Worm (Caenorhabditis elegans) whole organism, L2 larva: ENCODE measurements around the gene F46B6.2.

Source experiments
- F13H6.1 ChIP-seq: sonication (generic microtip); optimal IDR thresholded peaks from 2 replicates; lab custom pipeline; 2016; ENCODE audit warnings: missing genetic modification characterization, missing compliant biosample characterization
- ZK546.5 ChIP-seq: sonication (generic microtip); optimal IDR thresholded peaks from 2 replicates; lab custom pipeline; 2017; ENCODE audit warnings: missing biosample characterization, missing genetic modification characterization
- aly-2 ChIP-seq: fragments of 150-350 bp; optimal IDR thresholded peaks from 2 replicates; lab custom pipeline; 2014; ENCODE audit warnings: missing biosample characterization, missing genetic modification characterization
- ama-1 ChIP-seq: fragments of 150-350 bp; optimal IDR thresholded peaks from 2 replicates; lab custom pipeline; 2018; ENCODE audit warnings: inconsistent platforms
- blmp-1 ChIP-seq: sonication (generic microtip); optimal IDR thresholded peaks from 2 replicates; lab custom pipeline; 2017; ENCODE audit warnings: missing genetic modification characterization, mild to moderate bottlenecking, missing compliant biosample characterization, antibody characterized with exemption, moderate library complexity; ENCODE audit not compliant: insufficient read depth
- ceh-16 ChIP-seq: fragments of 150-350 bp; optimal IDR thresholded peaks from 2 replicates; lab custom pipeline; 2014; ENCODE audit warnings: missing biosample characterization, missing genetic modification characterization
- ceh-82 ChIP-seq: fragments of 150-350 bp; optimal IDR thresholded peaks from 2 replicates; lab custom pipeline; 2014; ENCODE audit warnings: missing biosample characterization, missing genetic modification characterization
- crh-2 ChIP-seq: sonication (generic microtip); optimal IDR thresholded peaks from 2 replicates; lab custom pipeline; 2017; ENCODE audit warnings: missing biosample characterization, missing genetic modification characterization
- dmd-4 ChIP-seq: sonication (generic microtip); optimal IDR thresholded peaks from 2 replicates; lab custom pipeline; 2017; ENCODE audit warnings: missing biosample characterization, missing genetic modification characterization
- egl-27 ChIP-seq: sonication (generic microtip); optimal IDR thresholded peaks from 3 replicates; lab custom pipeline; 2017; ENCODE audit warnings: missing biosample characterization, missing genetic modification reagents, missing genetic modification characterization
- elt-1 ChIP-seq: fragments of 150-350 bp; optimal IDR thresholded peaks from 2 replicates; lab custom pipeline; 2014; ENCODE audit warnings: missing biosample characterization, missing genetic modification characterization
- elt-3 ChIP-seq: sonication (generic microtip); optimal IDR thresholded peaks from 2 replicates; lab custom pipeline; 2017; ENCODE audit warnings: missing biosample characterization, missing genetic modification characterization
- gmeb-1 ChIP-seq: fragments of 150-350 bp; optimal IDR thresholded peaks from 2 replicates; lab custom pipeline; 2014; ENCODE audit warnings: missing biosample characterization, missing genetic modification characterization
- lin-11 ChIP-seq: fragments of 150-350 bp; sonication (generic microtip); optimal IDR thresholded peaks from 2 replicates; lab custom pipeline; 2014; ENCODE audit warnings: missing biosample characterization, missing genetic modification characterization, inconsistent platforms, mixed read lengths
- lin-13 ChIP-seq: fragments of 150-350 bp; optimal IDR thresholded peaks from 2 replicates; lab custom pipeline; 2014; ENCODE audit warnings: missing biosample characterization, missing genetic modification reagents, missing genetic modification characterization
- lin-39 ChIP-seq: fragments of 150-350 bp; optimal IDR thresholded peaks from 2 replicates; lab custom pipeline; 2014; ENCODE audit warnings: missing biosample characterization, missing genetic modification reagents, missing genetic modification characterization
- lsy-2 ChIP-seq, 2 experiments: fragments of 150-350 bp in 1 of 2; sonication (generic microtip) in 1 of 2; optimal IDR thresholded peaks; 2 replicates each; lab custom pipeline; 2014 to 2017; ENCODE audit warnings: missing biosample characterization in 2 of 2, missing genetic modification characterization in 2 of 2
- mab-5 ChIP-seq: fragments of 150-350 bp; optimal IDR thresholded peaks from 2 replicates; lab custom pipeline; 2014; ENCODE audit warnings: missing biosample characterization, missing genetic modification characterization
- nhr-10 ChIP-seq: sonication (generic microtip); optimal IDR thresholded peaks from 2 replicates; lab custom pipeline; 2017; ENCODE audit warnings: missing biosample characterization, missing genetic modification characterization
- nhr-129 ChIP-seq: fragments of 150-350 bp; optimal IDR thresholded peaks from 2 replicates; lab custom pipeline; 2014; ENCODE audit warnings: missing biosample characterization, missing genetic modification characterization
- nhr-21 ChIP-seq: fragments of 150-350 bp; optimal IDR thresholded peaks from 2 replicates; lab custom pipeline; 2014; ENCODE audit warnings: missing biosample characterization, missing genetic modification characterization
- nhr-23 ChIP-seq: fragments of 150-350 bp; optimal IDR thresholded peaks from 2 replicates; lab custom pipeline; 2014; ENCODE audit warnings: missing biosample characterization, missing genetic modification reagents, missing genetic modification characterization
- nhr-237 ChIP-seq: fragments of 150-350 bp; optimal IDR thresholded peaks from 2 replicates; lab custom pipeline; 2014; ENCODE audit warnings: missing biosample characterization, missing genetic modification characterization
- nhr-25 ChIP-seq: fragments of 150-350 bp; sonication (generic microtip); optimal IDR thresholded peaks from 3 replicates; lab custom pipeline; 2014; ENCODE audit warnings: missing biosample characterization, missing genetic modification characterization
- nhr-6 ChIP-seq: fragments of 150-350 bp; optimal IDR thresholded peaks from 2 replicates; lab custom pipeline; 2014; ENCODE audit warnings: missing biosample characterization, missing genetic modification characterization
- nhr-77 ChIP-seq: fragments of 150-350 bp; optimal IDR thresholded peaks from 2 replicates; lab custom pipeline; 2014; ENCODE audit warnings: missing biosample characterization, missing genetic modification characterization
- peb-1 ChIP-seq: fragments of 150-350 bp; optimal IDR thresholded peaks from 2 replicates; lab custom pipeline; 2014; ENCODE audit warnings: missing biosample characterization, missing genetic modification characterization
- sem-4 ChIP-seq: fragments of 150-350 bp; optimal IDR thresholded peaks from 2 replicates; lab custom pipeline; 2014; ENCODE audit warnings: missing biosample characterization, missing genetic modification reagents, missing genetic modification characterization
- skn-1 ChIP-seq: sonication (generic microtip); optimal IDR thresholded peaks from 2 replicates; lab custom pipeline; 2017; ENCODE audit warnings: missing biosample characterization, missing genetic modification characterization
- sma-3 ChIP-seq: sonication (generic microtip); optimal IDR thresholded peaks from 2 replicates; lab custom pipeline; 2016; ENCODE audit warnings: missing genetic modification reagents, missing genetic modification characterization, missing compliant biosample characterization
- snpc-4 ChIP-seq: fragments of 150-350 bp; optimal IDR thresholded peaks from 2 replicates; lab custom pipeline; 2014; ENCODE audit warnings: missing biosample characterization, missing genetic modification characterization
- unc-39 ChIP-seq: fragments of 150-350 bp; optimal IDR thresholded peaks from 2 replicates; lab custom pipeline; 2014; ENCODE audit warnings: missing biosample characterization, missing genetic modification characterization
- unc-62 ChIP-seq: fragments of 150-350 bp; optimal IDR thresholded peaks from 2 replicates; lab custom pipeline; 2014; ENCODE audit warnings: missing biosample characterization, missing genetic modification reagents, missing genetic modification characterization
- ztf-11 ChIP-seq: sonication (generic microtip); optimal IDR thresholded peaks from 2 replicates; lab custom pipeline; 2017; ENCODE audit warnings: missing biosample characterization, missing genetic modification characterization
- ztf-4 ChIP-seq: fragments of 150-350 bp; optimal IDR thresholded peaks from 2 replicates; lab custom pipeline; 2014; ENCODE audit warnings: missing biosample characterization, missing genetic modification characterization

Gene F46B6.2

DNA sequence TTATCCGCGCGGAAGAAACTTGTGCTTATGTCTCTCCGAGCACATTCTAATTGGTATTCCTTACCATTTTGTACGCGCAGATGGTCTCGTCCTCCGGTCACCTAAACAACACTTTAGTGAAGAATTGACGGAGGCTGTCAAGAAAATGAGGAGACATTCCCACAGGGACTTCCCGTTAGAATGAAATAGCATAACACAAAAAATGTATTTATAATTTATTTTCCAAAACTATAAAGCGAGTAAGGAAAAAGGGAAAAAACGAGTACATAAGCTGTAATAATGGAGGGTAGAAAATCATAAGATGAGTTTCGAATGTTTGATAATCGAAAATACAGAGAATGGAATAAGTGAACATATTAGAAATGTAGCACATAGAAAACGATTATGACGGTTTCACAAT lies 3.6 kb downstream of the F46B6.2 start, which contains the start of gene F46B6.12:
F46B6.12 (minus strand) TSS at position 101 of the 400 bp plus-strand sequence.
- no peak for TF ChIP-seq nhr-237 (tag; lab: Kevin White, UChicago)
- no peak for TF ChIP-seq unc-39
- no peak for TF ChIP-seq F13H6.1 (tag; lab: Kevin White, UChicago)
- no peak for TF ChIP-seq dmd-4 (tag; lab: Kevin White, UChicago)
- no peak for TF ChIP-seq ama-1 (lab: Kevin White, UChicago)

DNA sequence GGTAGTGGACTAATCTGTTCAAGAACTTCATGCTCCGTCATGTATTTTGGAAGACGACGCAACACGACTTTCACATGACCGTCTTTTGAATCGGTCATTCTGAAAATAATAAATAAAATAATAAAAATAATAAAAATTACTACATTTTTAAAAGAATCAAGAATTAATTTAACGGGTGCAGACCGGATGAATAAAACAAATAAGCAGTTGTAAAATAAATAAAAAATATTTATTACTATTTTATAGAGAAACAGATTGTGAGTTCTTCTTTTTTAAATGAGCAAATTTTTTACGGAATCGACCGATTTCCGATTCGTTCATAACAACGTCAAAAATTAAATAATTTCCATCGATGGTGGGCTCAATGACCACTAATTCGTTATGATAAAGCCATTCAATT lies 5.6 kb downstream of the F46B6.2 start, which contains the start of gene smg-4:
smg-4 (minus strand) TSS at position 101 of the 400 bp plus-strand sequence.
- TF ChIP-seq unc-62 (GFP tag; lab: Kevin White, UChicago) (no peak), nhr-10 (tag; lab: Kevin White, UChicago) (no peak), sma-3 (GFP tag; lab: Kevin White, UChicago) (no peak), nhr-6 (tag; lab: Kevin White, UChicago) (no peak), lin-39 (tag; lab: Kevin White, UChicago) (no peak), lin-13 (no peak), nhr-21 (tag; lab: Kevin White, UChicago) (no peak)
- TF ChIP-seq, all 48 proteins: peak for 0

DNA sequence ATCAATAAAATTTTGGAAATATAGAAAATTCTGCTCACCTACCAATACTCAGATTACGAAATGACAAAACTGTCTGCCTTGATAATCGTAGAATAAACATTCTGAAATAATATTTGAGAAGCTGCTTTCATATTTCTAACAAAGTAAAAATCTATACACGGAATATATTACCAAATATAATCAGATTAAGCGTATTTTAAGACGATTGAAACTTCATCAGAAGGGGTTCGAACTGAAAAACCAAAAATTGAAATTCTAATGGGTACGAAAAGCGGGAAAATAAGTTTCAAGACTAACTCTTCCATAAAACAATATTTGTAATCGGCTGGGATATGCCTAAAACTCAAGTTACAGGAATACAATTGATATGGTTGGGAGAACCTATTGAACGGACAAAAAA lies 7.3 kb downstream of the F46B6.2 start, which contains the start of gene F46B6.4:
F46B6.4 (minus strand) TSS at position 101 of the 400 bp plus-strand sequence.
- no peak for TF ChIP-seq ceh-16
- no peak for TF ChIP-seq nhr-25 (tag; lab: Kevin White, UChicago)
- no peak for TF ChIP-seq snpc-4 (tag; lab: Kevin White, UChicago)
- no peak for TF ChIP-seq ama-1 (lab: Kevin White, UChicago)
- no peak for TF ChIP-seq mab-5 (tag; lab: Kevin White, UChicago)
- TF ChIP-seq nhr-77 (tag; lab: Kevin White, UChicago): no peak
- TF ChIP-seq lin-11: no peak
- TF ChIP-seq unc-62 (GFP tag; lab: Kevin White, UChicago): no peak
- TF ChIP-seq nhr-23 (tag; lab: Kevin White, UChicago): no peak
- no peak for TF ChIP-seq nhr-6 (tag; lab: Kevin White, UChicago)
- TF ChIP-seq, all 48 proteins: peak for 0

DNA sequence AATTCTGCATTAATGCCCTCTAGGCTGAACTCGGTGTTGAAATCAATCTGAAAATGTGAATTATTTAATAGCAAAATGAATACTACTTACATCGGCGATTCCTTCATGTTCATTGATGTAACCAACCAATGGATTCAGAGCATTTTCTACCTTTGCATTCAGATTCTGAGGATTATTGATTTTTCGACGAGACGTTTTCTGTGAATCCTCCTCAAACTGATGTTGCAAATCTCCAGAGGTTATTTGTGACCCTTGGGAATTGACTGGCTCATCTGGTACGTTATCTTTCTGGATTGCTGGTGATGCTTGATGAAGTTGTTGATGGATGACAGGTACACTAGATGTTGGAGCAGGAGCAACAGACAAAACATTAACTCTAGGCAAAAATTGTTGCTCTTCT lies 10.0 kb downstream of the F46B6.2 start:
- TF ChIP-seq aly-2 (no peak), skn-1 (tag; lab: Kevin White, UChicago) (no peak), ceh-16 (no peak), ZK546.5 (tag; lab: Kevin White, UChicago) (no peak), unc-62 (GFP tag; lab: Kevin White, UChicago) (no peak), nhr-237 (tag; lab: Kevin White, UChicago) (no peak), ceh-82 (tag; lab: Kevin White, UChicago) (no peak), lin-39 (tag; lab: Kevin White, UChicago) (no peak), F13H6.1 (tag; lab: Kevin White, UChicago) (no peak), ztf-4 (tag; lab: Kevin White, UChicago) (no peak), nhr-23 (tag; lab: Kevin White, UChicago) (no peak), lin-11 (no peak)

DNA sequence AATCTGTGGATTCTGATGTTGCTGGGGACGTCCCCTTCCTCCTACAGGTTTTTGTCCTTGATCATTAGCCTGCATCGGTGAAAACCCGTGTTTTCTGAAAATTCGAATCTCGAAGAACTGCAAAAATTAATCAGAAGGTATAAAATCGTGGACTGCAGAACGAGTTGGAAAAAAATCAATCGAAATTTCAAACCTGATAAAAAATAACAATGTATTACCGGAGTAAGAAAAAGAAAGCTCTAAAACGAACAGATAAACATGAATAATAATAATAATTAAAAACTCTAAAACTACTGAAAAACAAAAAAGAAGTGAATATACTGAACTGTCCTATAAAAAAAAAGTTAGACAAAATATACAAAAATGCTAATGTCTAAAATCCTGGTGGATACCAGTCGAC lies 10.9 kb downstream of the F46B6.2 start, which contains the start of gene F46B6.5:
F46B6.5 (minus strand) TSS at position 101 of the 400 bp plus-strand sequence.
- TF ChIP-seq unc-39: no peak

DNA sequence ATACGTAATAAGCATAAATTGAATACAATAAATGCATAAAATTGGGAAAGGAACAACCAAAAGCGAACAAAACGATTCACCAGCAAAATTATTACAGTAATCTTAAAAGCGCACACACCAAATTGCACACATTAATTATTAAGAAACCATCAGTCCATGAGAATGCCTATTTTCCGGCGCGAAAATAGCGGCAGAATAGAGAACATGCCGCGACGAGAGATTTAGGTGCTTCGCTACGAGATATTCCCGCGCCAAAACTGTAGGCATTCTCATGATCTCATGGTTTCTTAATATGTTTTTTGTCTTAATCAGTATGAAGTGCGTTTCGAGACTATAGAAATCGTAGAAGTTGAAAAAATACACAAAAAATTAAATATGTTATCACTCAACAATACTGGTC lies 12.1 kb downstream of the F46B6.2 start:
- TF ChIP-seq ztf-4 (tag; lab: Kevin White, UChicago): no peak
- no peak for TF ChIP-seq egl-27 (tag; lab: Kevin White, UChicago)
- TF ChIP-seq F13H6.1 (tag; lab: Kevin White, UChicago): no peak
- TF ChIP-seq elt-1 (tag; lab: Kevin White, UChicago): no peak
- no peak for TF ChIP-seq gmeb-1 (tag; lab: Kevin White, UChicago)
- no peak for TF ChIP-seq lsy-2 (tag; optimal IDR thresholded peaks at IDR 0.05; lab: Kevin White, UChicago)
- no peak for TF ChIP-seq ceh-82 (tag; lab: Kevin White, UChicago)
- no peak for TF ChIP-seq ZK546.5 (tag; lab: Kevin White, UChicago)
- TF ChIP-seq ztf-11 (tag; lab: Kevin White, UChicago): no peak
- no peak for TF ChIP-seq elt-3
- TF ChIP-seq nhr-25 (tag; lab: Kevin White, UChicago): no peak
- no peak for TF ChIP-seq sem-4 (tag; lab: Kevin White, UChicago)
- TF ChIP-seq peb-1 (tag; lab: Kevin White, UChicago): no peak
- TF ChIP-seq nhr-129: no peak
- no peak for TF ChIP-seq blmp-1 (tag; lab: Kevin White, UChicago)
- TF ChIP-seq snpc-4 (tag; lab: Kevin White, UChicago): no peak
- no peak for TF ChIP-seq crh-2 (tag; lab: Kevin White, UChicago)
